Fruit fly (Drosophila melanogaster) whole organism, embryonic: ENCODE results near the gene CG32026.

Source experiments
- Antp ChIP-seq: fragments of 200-800 bp; sonication (Bioruptor generic); optimal IDR thresholded peaks from 3 replicates; lab custom pipeline; 2016; ENCODE audit warnings: missing biosample characterization, missing genetic modification characterization
- Asciz ChIP-seq: fragments of 200-800 bp; sonication (Bioruptor generic); optimal IDR thresholded peaks from 2 replicates; lab custom pipeline; 2017; ENCODE audit warnings: missing biosample characterization, mild to moderate bottlenecking, missing genetic modification characterization, missing genetic modification reagents
- Awh ChIP-seq: fragments of 200-800 bp; sonication (Bioruptor generic); IDR thresholded peaks from 2 replicates; pipeline ENCODE4, ENCODE4 v1.3.6; 2022; ENCODE audit warnings: missing biosample characterization, missing genetic modification characterization
- CG10366 ChIP-seq: fragments of 200-800 bp; sonication (Bioruptor generic); IDR thresholded peaks from 2 replicates; pipeline ENCODE4 v1.3.6; 2022; ENCODE audit warnings: missing biosample characterization, missing genetic modification characterization
- CG10565 ChIP-seq: fragments of 200-800 bp; sonication (Bioruptor generic); optimal IDR thresholded peaks from 3 replicates; lab custom pipeline; 2016; ENCODE audit warnings: missing biosample characterization, mild to moderate bottlenecking, missing genetic modification characterization
- CG11504 ChIP-seq: fragments of 200-800 bp; sonication (Bioruptor generic); optimal IDR thresholded peaks from 3 replicates; lab custom pipeline; 2019; ENCODE audit warnings: missing biosample characterization, mild to moderate bottlenecking, missing genetic modification characterization, moderate library complexity
- CG11696 ChIP-seq: fragments of 200-800 bp; sonication (Bioruptor generic); IDR thresholded peaks from 2 replicates; pipeline ENCODE4 v1.3.6; 2022; ENCODE audit warnings: missing biosample characterization, missing genetic modification characterization
- CG12071 ChIP-seq: fragments of 200-800 bp; sonication (Bioruptor generic); optimal IDR thresholded peaks from 3 replicates; lab custom pipeline; 2018; ENCODE audit warnings: missing biosample characterization, mild to moderate bottlenecking, missing genetic modification characterization
- CG12299 ChIP-seq: fragments of 200-800 bp; sonication (Bioruptor generic); optimal IDR thresholded peaks from 2 replicates; lab custom pipeline; 2018; ENCODE audit warnings: missing biosample characterization, mild to moderate bottlenecking, missing genetic modification characterization
- CG12744 ChIP-seq: fragments of 200-800 bp; sonication (Bioruptor generic); optimal IDR thresholded peaks from 2 replicates; lab custom pipeline; 2016; ENCODE audit warnings: missing biosample characterization, missing genetic modification characterization
- CG13123 ChIP-seq: fragments of 200-800 bp; sonication (Bioruptor generic); optimal IDR thresholded peaks from 2 replicates; lab custom pipeline; 2016; ENCODE audit warnings: missing biosample characterization, missing genetic modification characterization
- CG13894 ChIP-seq: fragments of 200-800 bp; sonication (Bioruptor generic); optimal IDR thresholded peaks from 3 replicates; lab custom pipeline; 2018; ENCODE audit warnings: missing biosample characterization, mild to moderate bottlenecking, missing genetic modification characterization, moderate library complexity
- CG18599 ChIP-seq: fragments of 200-800 bp; sonication (Bioruptor generic); optimal IDR thresholded peaks from 3 replicates; lab custom pipeline; 2017; ENCODE audit warnings: missing biosample characterization, missing genetic modification characterization, mild to moderate bottlenecking, moderate library complexity, missing genetic modification reagents
- CG2712 ChIP-seq: fragments of 200-800 bp; optimal IDR thresholded peaks from 3 replicates; lab custom pipeline; 2019; ENCODE audit warnings: missing biosample characterization, mild to moderate bottlenecking, missing genetic modification characterization, moderate library complexity
- CG3407 ChIP-seq: fragments of 200-800 bp; sonication (Bioruptor generic); optimal IDR thresholded peaks from 2 replicates; lab custom pipeline; 2018; ENCODE audit warnings: missing biosample characterization, mild to moderate bottlenecking, missing genetic modification characterization
- CG4730 ChIP-seq: fragments of 200-800 bp; sonication (Bioruptor generic); IDR thresholded peaks from 2 replicates; pipeline ENCODE4 v1.3.6; 2022; ENCODE audit warnings: missing biosample characterization, missing genetic modification characterization
- CG9797 ChIP-seq: fragments of 200-800 bp; sonication (Bioruptor generic); optimal IDR thresholded peaks from 3 replicates; lab custom pipeline; 2018; ENCODE audit warnings: missing biosample characterization, mild to moderate bottlenecking, missing genetic modification characterization
- Chrac-16 ChIP-seq: fragments of 200-800 bp; sonication (Bioruptor generic); optimal IDR thresholded peaks from 3 replicates; lab custom pipeline; 2016; ENCODE audit warnings: missing biosample characterization, missing genetic modification characterization
- CkIIα-i1 ChIP-seq: fragments of 200-800 bp; sonication (Bioruptor generic); IDR thresholded peaks from 2 replicates; pipeline ENCODE4 v1.3.6; 2022; ENCODE audit warnings: missing biosample characterization, missing genetic modification characterization
- Elba2 ChIP-seq: fragments of 200-800 bp; sonication (Bioruptor generic); optimal IDR thresholded peaks from 3 replicates; lab custom pipeline; 2016; ENCODE audit warnings: missing biosample characterization, missing genetic modification characterization
- Med ChIP-seq: fragments of 200-800 bp; sonication (Bioruptor generic); peaks from one replicate; lab custom pipeline; 2016; ENCODE audit warnings: missing biosample characterization, missing genetic modification characterization, mild to moderate bottlenecking, inconsistent platforms, moderate library complexity
- Oli ChIP-seq: fragments of 200-800 bp; sonication (Bioruptor generic); optimal IDR thresholded peaks from 2 replicates; lab custom pipeline; 2018; ENCODE audit warnings: missing biosample characterization, mild to moderate bottlenecking, missing genetic modification characterization, moderate library complexity
- Optix ChIP-seq: fragments of 200-800 bp; sonication (Bioruptor generic); IDR thresholded peaks from 3 replicates; pipeline ENCODE4 v1.3.6; 2022; ENCODE audit warnings: missing biosample characterization, missing genetic modification characterization
- ab ChIP-seq: fragments of 200-800 bp; sonication (Bioruptor generic); optimal IDR thresholded peaks from 2 replicates; lab custom pipeline; 2016; ENCODE audit warnings: missing biosample characterization, missing genetic modification characterization
- abd-A ChIP-seq: fragments of 200-800 bp; sonication (Bioruptor generic); optimal IDR thresholded peaks from 3 replicates; lab custom pipeline; 2019; ENCODE audit warnings: missing biosample characterization, mild to moderate bottlenecking, missing genetic modification characterization, moderate library complexity
- ara ChIP-seq: fragments of 200-800 bp; sonication (Bioruptor generic); IDR thresholded peaks from 2 replicates; pipeline ENCODE4 v1.3.6; 2022; ENCODE audit warnings: missing biosample characterization, missing genetic modification characterization
- bsh ChIP-seq, 2 experiments: fragments of 200-800 bp; sonication (Bioruptor generic); optimal IDR thresholded peaks; 2 replicates each; lab custom pipeline; 2017 to 2018; ENCODE audit warnings: mild to moderate bottlenecking in 2 of 2, missing biosample characterization in 2 of 2, missing genetic modification characterization in 2 of 2, moderate library complexity in 1 of 2
- chif ChIP-seq, 2 experiments: fragments of 200-800 bp; sonication (Bioruptor generic); optimal IDR thresholded peaks; 3 replicates each; lab custom pipeline; 2016; ENCODE audit warnings: missing biosample characterization in 2 of 2, missing genetic modification characterization in 2 of 2
- chinmo ChIP-seq: fragments of 200-800 bp; sonication (Bioruptor generic); IDR thresholded peaks from 4 replicates; pipeline ENCODE4 v1.3.6; 2022; ENCODE audit warnings: missing biosample characterization, missing genetic modification characterization; ENCODE audit not compliant: partially characterized antibody
- corto ChIP-seq: fragments of 200-800 bp; sonication (Bioruptor generic); optimal IDR thresholded peaks from 2 replicates; lab custom pipeline; 2016; ENCODE audit warnings: missing biosample characterization, mild to moderate bottlenecking, missing genetic modification characterization, moderate library complexity
- crc ChIP-seq: fragments of 200-800 bp; sonication (Bioruptor generic); optimal IDR thresholded peaks from 2 replicates; lab custom pipeline; 2016; ENCODE audit warnings: missing biosample characterization, missing genetic modification characterization
- crp ChIP-seq, 2 experiments: fragments of 200-800 bp; sonication (Bioruptor generic); optimal IDR thresholded peaks; 2 replicates in 1 of 2; 3 replicates in 1 of 2; lab custom pipeline; 2017; ENCODE audit warnings: missing biosample characterization in 2 of 2, missing genetic modification characterization in 2 of 2, mild to moderate bottlenecking in 1 of 2, moderate library complexity in 1 of 2
- dmrt11E ChIP-seq: fragments of 200-800 bp; sonication (Bioruptor generic); optimal IDR thresholded peaks from 3 replicates; lab custom pipeline; 2018; ENCODE audit warnings: missing biosample characterization, mild to moderate bottlenecking, missing genetic modification characterization, moderate library complexity
- dysf ChIP-seq: fragments of 200-800 bp; sonication (Bioruptor generic); IDR thresholded peaks from 3 replicates; pipeline ENCODE4 v1.3.6; 2022; ENCODE audit warnings: missing biosample characterization, missing genetic modification characterization
- ewg ChIP-seq: fragments of 200-800 bp; sonication (Bioruptor generic); optimal IDR thresholded peaks from 3 replicates; lab custom pipeline; 2017; ENCODE audit warnings: mild to moderate bottlenecking, missing biosample characterization, missing genetic modification reagents, missing genetic modification characterization
- gsb-n ChIP-seq: fragments of 200-800 bp; sonication (Bioruptor generic); optimal IDR thresholded peaks from 3 replicates; lab custom pipeline; 2018; ENCODE audit warnings: missing biosample characterization, mild to moderate bottlenecking, missing genetic modification characterization
- h ChIP-seq: fragments of >200 bp; optimal IDR thresholded peaks from 2 replicates; lab custom pipeline; 2017
- hb ChIP-seq: fragments of 200-800 bp; sonication (Bioruptor generic); IDR thresholded peaks from 3 replicates; pipeline ENCODE4 v1.3.6; 2022; ENCODE audit warnings: missing biosample characterization, missing genetic modification characterization; ENCODE audit not compliant: partially characterized antibody
- klu ChIP-seq: fragments of 200-800 bp; sonication (Bioruptor generic); IDR thresholded peaks from 2 replicates; pipeline ENCODE4 v1.3.6; 2022; ENCODE audit warnings: missing biosample characterization, missing genetic modification characterization
- lilli ChIP-seq: fragments of 200-800 bp; sonication (Bioruptor generic); optimal IDR thresholded peaks from 3 replicates; lab custom pipeline; 2016; ENCODE audit warnings: missing biosample characterization, missing genetic modification characterization
- oc ChIP-seq: fragments of 200-800 bp; sonication (Bioruptor generic); optimal IDR thresholded peaks from 2 replicates; lab custom pipeline; 2018; ENCODE audit warnings: missing biosample characterization, mild to moderate bottlenecking, missing genetic modification characterization, moderate library complexity
- onecut ChIP-seq: fragments of 200-800 bp; sonication (Bioruptor generic); IDR thresholded peaks from 2 replicates; pipeline ENCODE4 v1.3.6; 2022; ENCODE audit warnings: missing biosample characterization, missing genetic modification characterization
- rib ChIP-seq: fragments of 200-800 bp; sonication (Bioruptor generic); IDR thresholded peaks from 2 replicates; pipeline ENCODE4 v1.3.6; 2022; ENCODE audit warnings: missing biosample characterization, missing genetic modification characterization
- schlank ChIP-seq: fragments of 200-800 bp; sonication (Bioruptor generic); optimal IDR thresholded peaks from 2 replicates; lab custom pipeline; 2018; ENCODE audit warnings: missing biosample characterization, mild to moderate bottlenecking, missing genetic modification characterization
- sens ChIP-seq: fragments of 200-800 bp; sonication (Bioruptor generic); peaks from one replicate; lab custom pipeline; 2016; ENCODE audit warnings: missing biosample characterization, missing genetic modification characterization
- sqz ChIP-seq: fragments of 200-800 bp; sonication (Bioruptor generic); optimal IDR thresholded peaks from 3 replicates; lab custom pipeline; 2018; ENCODE audit warnings: missing biosample characterization, mild to moderate bottlenecking, missing genetic modification characterization
- twi ChIP-seq: fragments of 200-800 bp; optimal IDR thresholded peaks from 2 replicates; lab custom pipeline; 2019; ENCODE audit warnings: missing biosample characterization, mild to moderate bottlenecking, missing genetic modification characterization, moderate library complexity
- vvl ChIP-seq: fragments of 200-800 bp; sonication (Bioruptor generic); IDR thresholded peaks from 2 replicates; pipeline ENCODE4 v1.3.6; 2022; ENCODE audit warnings: missing biosample characterization, missing genetic modification characterization

The CG32026 gene

dm6 chr3L:8859936-8860335 is 23.7 kb downstream of the CG32026 start (continued):
- TF ChIP-seq CG9797 (GFP tag; lab: Kevin White, UChicago) (no peak), sens (GFP tag; lab: Kevin White, UChicago) (peak; percentile 34)

dm6 chr3L:8860746-8861145 is 24.5 kb downstream of the CG32026 start:
- TF ChIP-seq CG13894 (peak; percentile 83), sqz (GFP tag; lab: Kevin White, UChicago) (peak; percentile 62), schlank (tag; lab: Kevin White, UChicago) (no peak), chinmo (GFP tag; lab: Robert Waterston, UW) (0 out of 4 replicates have a peak, but pooled peaks have one; percentile 4), Med (GFP tag; lab: Kevin White, UChicago) (peak; percentile 44), abd-A (tag; lab: Kevin White, UChicago) (peak; percentile 39), Awh (GFP tag; lab: Robert Waterston, UW) (0 out of 2 replicates have a peak, but pooled peaks have one; percentile 18), ewg (GFP tag; lab: Kevin White, UChicago) (no peak), vvl (GFP tag; lab: Robert Waterston, UW) (peak; percentile 86)

dm6 chr3L:8865185-8865584 is 28.9 kb downstream of the CG32026 start:
- peak; percentile 14 for TF ChIP-seq Antp (GFP tag; lab: Kevin White, UChicago)
- no peak for TF ChIP-seq CG18599
- peak in 1 of 2 experiments; percentile 26 for TF ChIP-seq bsh (GFP tag; optimal IDR thresholded peaks at IDR 0.05; lab: Kevin White, UChicago)
- TF ChIP-seq dmrt11E, result no peak
- no peak for TF ChIP-seq CG10366 (GFP tag; lab: Robert Waterston, UW)
- TF ChIP-seq twi (tag; lab: Kevin White, UChicago), result peak; percentile 21
- TF ChIP-seq CG2712 (tag; lab: Kevin White, UChicago), result no peak
- no peak for TF ChIP-seq CG10565 (GFP tag; lab: Kevin White, UChicago)
- TF ChIP-seq CG11504, result peak; percentile 13
- no peak for TF ChIP-seq oc (tag; lab: Kevin White, UChicago)
- TF ChIP-seq lilli (GFP tag; lab: Kevin White, UChicago), result no peak
- no peak for TF ChIP-seq rib (GFP tag; lab: Robert Waterston, UW)
- no peak for TF ChIP-seq CkIIα-i1 (GFP tag; lab: Robert Waterston, UW)
- TF ChIP-seq crc (GFP tag; lab: Kevin White, UChicago), result no peak
- no peak for TF ChIP-seq crp (GFP tag; optimal IDR thresholded peaks at IDR 0.05; lab: Kevin White, UChicago)
- no peak for TF ChIP-seq ab (GFP tag; lab: Kevin White, UChicago)
- TF ChIP-seq corto (GFP tag; lab: Kevin White, UChicago), result no peak
- TF ChIP-seq ara, result peak; percentile 33; the same call in 1 of the 2 replicates
- no peak for TF ChIP-seq Elba2 (GFP tag; lab: Kevin White, UChicago)
- peak; percentile 47; the same call in 2 of the 3 replicates for TF ChIP-seq dysf (GFP tag; lab: Robert Waterston, UW)
- no peak for TF ChIP-seq Optix (GFP tag; lab: Robert Waterston, UW)
- TF ChIP-seq gsb-n, result no peak
- no peak for TF ChIP-seq chif (GFP tag; optimal IDR thresholded peaks at IDR 0.05; lab: Kevin White, UChicago)
- no peak for TF ChIP-seq Oli (tag; lab: Kevin White, UChicago)
- no peak for TF ChIP-seq CG12299 (tag; lab: Kevin White, UChicago)
- TF ChIP-seq onecut (GFP tag; lab: Robert Waterston, UW), result no peak
- TF ChIP-seq schlank (tag; lab: Kevin White, UChicago), result no peak
- 0 out of 2 replicates have a peak, but pooled peaks have one; percentile 26 for TF ChIP-seq CG4730 (GFP tag; lab: Robert Waterston, UW)
- TF ChIP-seq CG12744 (GFP tag; lab: Kevin White, UChicago), result no peak
- no peak for TF ChIP-seq klu (GFP tag; lab: Robert Waterston, UW)
- no peak for TF ChIP-seq CG13123
- no peak for TF ChIP-seq hb (GFP tag; lab: Robert Waterston, UW)
- TF ChIP-seq CG3407 (GFP tag; lab: Kevin White, UChicago), result no peak
- no peak for TF ChIP-seq CG11696
- TF ChIP-seq Chrac-16 (GFP tag; lab: Kevin White, UChicago), result no peak
- TF ChIP-seq CG12071 (GFP tag; lab: Kevin White, UChicago), result peak; percentile 12
- TF ChIP-seq Asciz (GFP tag; lab: Kevin White, UChicago), result no peak
- no peak for TF ChIP-seq h
